Fruit fly (Drosophila melanogaster) whole organism, pupa: ENCODE measurements around the gene CG31688.

Experiments
- CG10348 ChIP-seq: fragments of 200-800 bp; sonication (Bioruptor generic); IDR thresholded peaks from 2 replicates; pipeline ENCODE4 v1.3.6; 2022; ENCODE audit warnings: missing biosample characterization, missing genetic modification characterization
- CG12605 ChIP-seq: fragments of 200-800 bp; sonication (Bioruptor generic); IDR thresholded peaks from 2 replicates; pipeline ENCODE4 v1.3.6; 2022; ENCODE audit warnings: missing biosample characterization, missing genetic modification characterization
- CG13204 ChIP-seq: fragments of 200-800 bp; sonication (Bioruptor generic); optimal IDR thresholded peaks from 2 replicates; lab custom pipeline; 2018; ENCODE audit warnings: missing biosample characterization, mild to moderate bottlenecking, missing genetic modification characterization, moderate library complexity
- CG17806 ChIP-seq: fragments of 200-800 bp; sonication (Bioruptor generic); optimal IDR thresholded peaks from 2 replicates; lab custom pipeline; 2018; ENCODE audit warnings: missing biosample characterization, mild to moderate bottlenecking, missing genetic modification characterization, moderate library complexity
- CG32121 ChIP-seq: fragments of 200-800 bp; sonication (Bioruptor generic); IDR thresholded peaks from 2 replicates; pipeline ENCODE4 v1.3.6; 2022; ENCODE audit warnings: missing biosample characterization, missing genetic modification characterization
- CG4496 ChIP-seq: fragments of 200-800 bp; sonication (Bioruptor generic); IDR thresholded peaks from 3 replicates; pipeline ENCODE4 v1.3.6; 2022; ENCODE audit warnings: missing biosample characterization, missing genetic modification characterization
- CG8159 ChIP-seq: fragments of 200-800 bp; sonication (Bioruptor generic); optimal IDR thresholded peaks from 3 replicates; lab custom pipeline; 2018; ENCODE audit warnings: missing biosample characterization, mild to moderate bottlenecking, missing genetic modification characterization, moderate library complexity
- D1 ChIP-seq: fragments of 200-800 bp; sonication (Bioruptor generic); optimal IDR thresholded peaks from 2 replicates; lab custom pipeline; 2018; ENCODE audit warnings: missing biosample characterization, mild to moderate bottlenecking, missing genetic modification characterization, moderate library complexity
- Ets98B ChIP-seq: fragments of 200-800 bp; sonication (Bioruptor generic); IDR thresholded peaks from 2 replicates; pipeline ENCODE4 v1.3.6; 2022; ENCODE audit warnings: missing biosample characterization, missing genetic modification characterization
- Pif1A ChIP-seq: fragments of 200-800 bp; sonication (Bioruptor generic); optimal IDR thresholded peaks from 3 replicates; lab custom pipeline; 2016; ENCODE audit warnings: missing biosample characterization, missing genetic modification characterization
- Pif1B ChIP-seq: fragments of 200-800 bp; sonication (Bioruptor generic); optimal IDR thresholded peaks from 3 replicates; lab custom pipeline; 2016; ENCODE audit warnings: missing biosample characterization, missing genetic modification characterization
- fd96Ca ChIP-seq: fragments of 200-800 bp; sonication (Bioruptor generic); IDR thresholded peaks from 3 replicates; pipeline ENCODE4 v1.3.6; 2022; ENCODE audit warnings: missing biosample characterization, missing genetic modification characterization
- gl ChIP-seq: fragments of 200-800 bp; sonication (Bioruptor generic); optimal IDR thresholded peaks from 2 replicates; lab custom pipeline; 2018; ENCODE audit warnings: missing biosample characterization, mild to moderate bottlenecking, missing genetic modification characterization

- TF ChIP-seq CG13204 (GFP tag; lab: Kevin White, UChicago): peak; percentile 46
- peak; percentile 69; the same call in 2 of the 3 replicates for TF ChIP-seq CG4496 (GFP tag; lab: Robert Waterston, UW)
- TF ChIP-seq D1: no peak
- TF ChIP-seq gl (tag; lab: Kevin White, UChicago): peak; percentile 61
- TF ChIP-seq Ets98B: no peak
- no peak for TF ChIP-seq CG10348 (GFP tag; lab: Robert Waterston, UW)
- TF ChIP-seq CG32121 (GFP tag; lab: Robert Waterston, UW): no peak
- peak; percentile 70 for TF ChIP-seq Pif1A (GFP tag; lab: Kevin White, UChicago)
- TF ChIP-seq CG17806 (tag; lab: Kevin White, UChicago): peak; percentile 84
- TF ChIP-seq CG8159: peak; percentile 85
- TF ChIP-seq CG12605 (GFP tag; lab: Robert Waterston, UW): peak; percentile 68; the same call in 1 of the 2 replicates
- no peak for TF ChIP-seq fd96Ca (GFP tag; lab: Robert Waterston, UW)
- TF ChIP-seq Pif1B (GFP tag; lab: Kevin White, UChicago): peak; percentile 65
Observed at dm6 chr2L:20381329-20381728, 44.7 kb upstream of the CG31688 start.
